Fruit fly (Drosophila melanogaster) whole organism, embryonic: ENCODE results near the gene Rrp5.

Experiments
- Antp ChIP-seq: fragments of 200-800 bp; sonication (Bioruptor generic); optimal IDR thresholded peaks from 3 replicates; lab custom pipeline; 2016; ENCODE audit warnings: missing biosample characterization, missing genetic modification characterization
- Atf3 ChIP-seq: fragments of 200-800 bp; sonication (Bioruptor generic); optimal IDR thresholded peaks from 3 replicates; lab custom pipeline; 2016; ENCODE audit warnings: missing biosample characterization, missing genetic modification characterization
- CG12236 ChIP-seq: fragments of 200-800 bp; sonication (Bioruptor generic); optimal IDR thresholded peaks from 2 replicates; lab custom pipeline; 2016; ENCODE audit warnings: missing biosample characterization, missing genetic modification characterization
- CG12659 ChIP-seq: fragments of 200-800 bp; sonication (Bioruptor generic); optimal IDR thresholded peaks from 3 replicates; lab custom pipeline; 2017; ENCODE audit warnings: mild to moderate bottlenecking, missing biosample characterization, missing genetic modification reagents, missing genetic modification characterization
- CG12744 ChIP-seq: fragments of 200-800 bp; sonication (Bioruptor generic); optimal IDR thresholded peaks from 2 replicates; lab custom pipeline; 2016; ENCODE audit warnings: missing biosample characterization, missing genetic modification characterization
- CG18262 ChIP-seq: fragments of 200-800 bp; optimal IDR thresholded peaks from 3 replicates; lab custom pipeline; 2019; ENCODE audit warnings: missing biosample characterization, mild to moderate bottlenecking, missing genetic modification characterization, moderate library complexity
- CG18619 ChIP-seq: fragments of 200-800 bp; sonication (Bioruptor generic); optimal IDR thresholded peaks from 3 replicates; lab custom pipeline; 2017; ENCODE audit warnings: missing biosample characterization, mild to moderate bottlenecking, missing genetic modification characterization
- CG3163 ChIP-seq: fragments of 200-800 bp; sonication (Bioruptor generic); optimal IDR thresholded peaks from 3 replicates; lab custom pipeline; 2016; ENCODE audit warnings: missing biosample characterization, missing genetic modification characterization
- CG32767 ChIP-seq: fragments of 200-800 bp; sonication (Bioruptor generic); IDR thresholded peaks from 2 replicates; pipeline ENCODE4 v1.3.6; 2022; ENCODE audit warnings: missing biosample characterization, missing genetic modification characterization
- CG33557 ChIP-seq: fragments of 200-800 bp; sonication (Bioruptor generic); optimal IDR thresholded peaks from 2 replicates; lab custom pipeline; 2019; ENCODE audit warnings: missing biosample characterization, mild to moderate bottlenecking, missing genetic modification characterization, moderate library complexity
- CG3847 ChIP-seq: fragments of 200-800 bp; sonication (Bioruptor generic); IDR thresholded peaks from 2 replicates; pipeline ENCODE4 v1.3.6; 2022; ENCODE audit warnings: missing biosample characterization, missing genetic modification characterization
- CG42726 ChIP-seq: fragments of 200-800 bp; sonication (Bioruptor generic); IDR thresholded peaks from 2 replicates; pipeline ENCODE4 v1.3.6; 2022; ENCODE audit warnings: missing biosample characterization, missing genetic modification characterization; ENCODE audit not compliant: partially characterized antibody
- CG4617 ChIP-seq: fragments of 200-800 bp; sonication (Bioruptor generic); optimal IDR thresholded peaks from 3 replicates; lab custom pipeline; 2016; ENCODE audit warnings: missing biosample characterization, missing genetic modification characterization, borderline replicate concordance
- CG4707 ChIP-seq: fragments of 200-800 bp; sonication (Bioruptor generic); optimal IDR thresholded peaks from 2 replicates; lab custom pipeline; 2018; ENCODE audit warnings: missing biosample characterization, mild to moderate bottlenecking, missing genetic modification characterization, moderate library complexity
- CG4730 ChIP-seq: fragments of 200-800 bp; sonication (Bioruptor generic); IDR thresholded peaks from 2 replicates; pipeline ENCODE4 v1.3.6; 2022; ENCODE audit warnings: missing biosample characterization, missing genetic modification characterization
- CG5245 ChIP-seq: fragments of 200-800 bp; sonication (Bioruptor generic); optimal IDR thresholded peaks from 3 replicates; lab custom pipeline; 2016; ENCODE audit warnings: missing biosample characterization, missing genetic modification characterization
- CG6654 ChIP-seq: fragments of 200-800 bp; sonication (Bioruptor generic); optimal IDR thresholded peaks from 2 replicates; lab custom pipeline; 2017; ENCODE audit warnings: missing biosample characterization, mild to moderate bottlenecking, missing genetic modification characterization
- CG6689 ChIP-seq: fragments of 200-800 bp; sonication (Bioruptor generic); IDR thresholded peaks from 2 replicates; pipeline ENCODE4 v1.3.6; 2022; ENCODE audit warnings: missing biosample characterization, missing genetic modification characterization
- CG6791 ChIP-seq: fragments of 200-800 bp; sonication (Bioruptor generic); IDR thresholded peaks from 3 replicates; pipeline ENCODE4 v1.3.6; 2022; ENCODE audit warnings: missing biosample characterization, missing genetic modification characterization; ENCODE audit not compliant: partially characterized antibody
- CG7786 ChIP-seq: fragments of 200-800 bp; sonication (Bioruptor generic); optimal IDR thresholded peaks from 2 replicates; lab custom pipeline; 2016; ENCODE audit warnings: missing biosample characterization, missing genetic modification characterization
- CG8944 ChIP-seq: fragments of 200-800 bp; sonication (Bioruptor generic); optimal IDR thresholded peaks from 3 replicates; lab custom pipeline; 2016; ENCODE audit warnings: missing biosample characterization, missing genetic modification characterization
- Chrac-16 ChIP-seq: fragments of 200-800 bp; sonication (Bioruptor generic); optimal IDR thresholded peaks from 3 replicates; lab custom pipeline; 2016; ENCODE audit warnings: missing biosample characterization, missing genetic modification characterization
- CkIIα-i1 ChIP-seq: fragments of 200-800 bp; sonication (Bioruptor generic); IDR thresholded peaks from 2 replicates; pipeline ENCODE4 v1.3.6; 2022; ENCODE audit warnings: missing biosample characterization, missing genetic modification characterization
- CoRest ChIP-seq: fragments of 200-800 bp; sonication (Bioruptor generic); optimal IDR thresholded peaks from 3 replicates; lab custom pipeline; 2018; ENCODE audit warnings: missing biosample characterization, mild to moderate bottlenecking, missing genetic modification characterization, moderate library complexity
- Gug ChIP-seq: fragments of 200-800 bp; sonication (Bioruptor generic); IDR thresholded peaks from 4 replicates; pipeline ENCODE4 v1.3.6; 2022; ENCODE audit warnings: missing biosample characterization, missing genetic modification characterization
- Hsf ChIP-seq: fragments of 200-800 bp; sonication (Bioruptor generic); optimal IDR thresholded peaks from 3 replicates; lab custom pipeline; 2016; ENCODE audit warnings: missing biosample characterization, missing genetic modification characterization
- Kr ChIP-seq: fragments of 200-800 bp; sonication (Bioruptor generic); optimal IDR thresholded peaks from 2 replicates; lab custom pipeline; 2017; ENCODE audit warnings: missing biosample characterization, mild to moderate bottlenecking, missing genetic modification characterization
- MBD-R2 ChIP-seq: fragments of 200-800 bp; sonication (Bioruptor generic); IDR thresholded peaks from 2 replicates; pipeline ENCODE4 v1.3.6; 2022; ENCODE audit warnings: missing biosample characterization, missing genetic modification characterization
- NC2β ChIP-seq: fragments of 200-800 bp; sonication (Bioruptor generic); optimal IDR thresholded peaks from 2 replicates; lab custom pipeline; 2016; ENCODE audit warnings: missing biosample characterization, missing genetic modification characterization
- NK7.1 ChIP-seq: fragments of 200-800 bp; sonication (Bioruptor generic); optimal IDR thresholded peaks from 3 replicates; lab custom pipeline; 2016; ENCODE audit warnings: missing biosample characterization, missing genetic modification characterization
- Ptx1 ChIP-seq: fragments of 200-800 bp; sonication (Bioruptor generic); IDR thresholded peaks from 2 replicates; pipeline ENCODE4 v1.3.6; 2022; ENCODE audit warnings: missing biosample characterization, missing genetic modification characterization
- Rx ChIP-seq: fragments of 200-800 bp; sonication (Bioruptor generic); IDR thresholded peaks from 2 replicates; pipeline ENCODE4 v1.3.6; 2022; ENCODE audit warnings: missing biosample characterization, missing genetic modification characterization
- Side ChIP-seq: fragments of 200-800 bp; sonication (Bioruptor generic); optimal IDR thresholded peaks from 2 replicates; lab custom pipeline; 2016; ENCODE audit warnings: missing biosample characterization, missing genetic modification characterization
- Sox102F ChIP-seq: fragments of 200-800 bp; sonication (Bioruptor generic); optimal IDR thresholded peaks from 2 replicates; lab custom pipeline; 2018; ENCODE audit warnings: missing biosample characterization, mild to moderate bottlenecking, missing genetic modification characterization, moderate library complexity
- Ssrp ChIP-seq: fragments of 200-800 bp; sonication (Bioruptor generic); optimal IDR thresholded peaks from 2 replicates; lab custom pipeline; 2018; ENCODE audit warnings: missing biosample characterization, mild to moderate bottlenecking, missing genetic modification characterization, moderate library complexity
- ab ChIP-seq: fragments of 200-800 bp; sonication (Bioruptor generic); optimal IDR thresholded peaks from 2 replicates; lab custom pipeline; 2016; ENCODE audit warnings: missing biosample characterization, missing genetic modification characterization
- al ChIP-seq: fragments of 200-800 bp; sonication (Bioruptor generic); IDR thresholded peaks from 2 replicates; pipeline ENCODE4 v1.3.6; 2022; ENCODE audit warnings: missing biosample characterization, missing genetic modification characterization
- btn ChIP-seq: fragments of 200-800 bp; sonication (Bioruptor generic); optimal IDR thresholded peaks from 2 replicates; lab custom pipeline; 2016; ENCODE audit warnings: missing biosample characterization, missing genetic modification characterization
- cato ChIP-seq: fragments of 200-800 bp; sonication (Bioruptor generic); optimal IDR thresholded peaks from 2 replicates; lab custom pipeline; 2016; ENCODE audit warnings: missing biosample characterization, missing genetic modification characterization, borderline replicate concordance
- fd96Cb ChIP-seq: fragments of 200-800 bp; sonication (Bioruptor generic); optimal IDR thresholded peaks from 2 replicates; lab custom pipeline; 2018; ENCODE audit warnings: missing biosample characterization, mild to moderate bottlenecking, missing genetic modification characterization, moderate library complexity
- kah ChIP-seq: fragments of 200-800 bp; sonication (Bioruptor generic); optimal IDR thresholded peaks from 2 replicates; lab custom pipeline; 2018; ENCODE audit warnings: missing biosample characterization, mild to moderate bottlenecking, missing genetic modification characterization
- lola ChIP-seq, 3 experiments: fragments of >200 bp in 2 of 3; fragments of 200-800 bp in 1 of 3; sonication (Bioruptor generic) in 1 of 3; optimal IDR thresholded peaks; 2 replicates each; lab custom pipeline; 2017 to 2019; ENCODE audit warnings: missing biosample characterization in 3 of 3, missing genetic modification characterization in 3 of 3, mild to moderate bottlenecking in 1 of 3, moderate library complexity in 1 of 3
- pzg ChIP-seq: fragments of 200-800 bp; sonication (Bioruptor generic); optimal IDR thresholded peaks from 3 replicates; lab custom pipeline; 2018; ENCODE audit warnings: missing biosample characterization, mild to moderate bottlenecking, missing genetic modification characterization, moderate library complexity
- row ChIP-seq: fragments of 200-800 bp; sonication (Bioruptor generic); IDR thresholded peaks from 3 replicates; pipeline ENCODE4 v1.3.6; 2022; ENCODE audit warnings: missing biosample characterization, missing genetic modification characterization
- sisA ChIP-seq: fragments of 200-800 bp; sonication (Bioruptor generic); IDR thresholded peaks from 2 replicates; pipeline ENCODE4 v1.3.6; 2022; ENCODE audit warnings: missing biosample characterization, missing genetic modification characterization
- slou ChIP-seq: fragments of 200-800 bp; sonication (Bioruptor generic); optimal IDR thresholded peaks from 3 replicates; lab custom pipeline; 2016; ENCODE audit warnings: missing biosample characterization, missing genetic modification characterization
- toy ChIP-seq: fragments of 200-800 bp; sonication (Bioruptor generic); IDR thresholded peaks from 2 replicates; pipeline ENCODE4 v1.3.6; 2022; ENCODE audit warnings: missing biosample characterization, missing genetic modification characterization
- zen ChIP-seq: fragments of 200-800 bp; sonication (Bioruptor generic); optimal IDR thresholded peaks from 3 replicates; lab custom pipeline; 2018; ENCODE audit warnings: missing biosample characterization, mild to moderate bottlenecking, missing genetic modification characterization, moderate library complexity
- zfh2 ChIP-seq: fragments of 200-800 bp; sonication (Bioruptor generic); optimal IDR thresholded peaks from 2 replicates; lab custom pipeline; 2016; ENCODE audit warnings: missing biosample characterization, missing genetic modification characterization

Rrp5 gene

DNA sequence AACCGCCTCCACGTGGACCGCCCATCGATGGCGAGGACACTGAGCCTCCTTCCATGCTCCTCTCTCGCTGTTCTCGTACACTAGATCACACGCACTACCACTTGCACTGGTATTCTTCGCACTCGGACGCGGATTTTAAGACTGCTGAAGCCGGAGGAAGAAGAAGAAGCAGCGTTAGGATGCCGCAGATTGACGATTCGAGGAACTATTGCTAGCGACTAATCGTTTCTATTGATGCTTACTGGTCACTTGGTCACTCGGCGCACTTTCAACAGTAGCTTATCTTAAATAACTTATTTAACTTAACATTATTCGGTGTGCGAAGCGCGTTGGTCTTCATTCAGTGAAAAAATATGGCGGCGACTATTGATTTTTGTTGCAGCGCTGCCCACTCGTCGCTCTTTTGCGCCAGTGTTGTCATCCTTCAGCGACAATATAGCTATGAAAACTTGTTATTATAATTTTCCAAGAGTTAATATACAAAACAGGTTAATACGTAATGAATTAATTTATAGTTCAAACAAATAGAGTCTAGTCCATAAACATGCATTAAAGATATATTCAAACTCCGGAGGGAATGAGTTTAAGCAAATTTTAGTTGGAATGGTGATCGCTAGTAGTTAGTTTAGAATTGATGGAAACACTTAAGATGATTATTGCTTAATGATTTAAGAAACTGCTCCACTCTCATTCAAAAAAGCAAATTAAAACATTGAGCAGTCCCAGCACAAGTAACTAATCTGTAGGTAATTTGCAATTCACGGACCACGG is 15.5 kb upstream of the Rrp5 start, which contains the start of the genes CG5746 and CG6454 (continued):
- peak; percentile 76 for TF ChIP-seq row (GFP tag; lab: Robert Waterston, UW)
- TF ChIP-seq Rx (GFP tag; lab: Robert Waterston, UW), result peak; percentile 31; the same call in 1 of the 2 replicates
- peak; percentile 44 for TF ChIP-seq al (GFP tag; lab: Robert Waterston, UW)
- TF ChIP-seq kah (GFP tag; lab: Kevin White, UChicago), result no peak
- no peak; the same call in 2 of the 3 replicates for TF ChIP-seq CG6791 (GFP tag; lab: Robert Waterston, UW)
- peak; percentile 24 for TF ChIP-seq CG8944
- peak; percentile 61; the same call in 3 of the 4 replicates for TF ChIP-seq Gug
- TF ChIP-seq Hsf (GFP tag; lab: Kevin White, UChicago), result peak; percentile 71
- no peak for TF ChIP-seq toy (GFP tag; lab: Robert Waterston, UW)
- peak; percentile 25 for TF ChIP-seq zen (tag; lab: Kevin White, UChicago)
- TF ChIP-seq lola (GFP tag; optimal IDR thresholded peaks at IDR 0.05; lab: Kevin White, UChicago), result peak in 1 of 3 experiments; percentile 62
- TF ChIP-seq Ssrp (tag; lab: Kevin White, UChicago), result peak; percentile 58
- no peak for TF ChIP-seq CG12236 (GFP tag; lab: Kevin White, UChicago)
- TF ChIP-seq Atf3 (GFP tag; lab: Kevin White, UChicago), result peak; percentile 18
- peak; percentile 25 for TF ChIP-seq fd96Cb
- no peak for TF ChIP-seq CG18262
- no peak for TF ChIP-seq btn
- no peak for TF ChIP-seq NK7.1 (GFP tag; lab: Kevin White, UChicago)
- TF ChIP-seq CG42726, result 0 out of 2 replicates have a peak, but pooled peaks have one; percentile 5
- no peak for TF ChIP-seq CkIIα-i1 (GFP tag; lab: Robert Waterston, UW)
- TF ChIP-seq CG32767 (GFP tag; lab: Robert Waterston, UW), result peak; percentile 33; the same call in 1 of the 2 replicates
- TF ChIP-seq CG3163 (GFP tag; lab: Kevin White, UChicago), result peak; percentile 56
- TF ChIP-seq slou, result no peak
- peak; percentile 52; the same call in 1 of the 2 replicates for TF ChIP-seq CG6689 (GFP tag; lab: Robert Waterston, UW)
- TF ChIP-seq CG7786 (GFP tag; lab: Kevin White, UChicago), result peak; percentile 60
- peak; percentile 44 for TF ChIP-seq CG33557 (GFP tag; lab: Kevin White, UChicago)
- TF ChIP-seq CG4707 (GFP tag; lab: Kevin White, UChicago), result no peak
- TF ChIP-seq CG12744 (GFP tag; lab: Kevin White, UChicago), result peak; percentile 35
- TF ChIP-seq Sox102F (GFP tag; lab: Kevin White, UChicago), result no peak
- peak; percentile 61 for TF ChIP-seq Ptx1 (GFP tag; lab: Robert Waterston, UW)
- 0 out of 2 replicates have a peak, but pooled peaks have one; percentile 33 for TF ChIP-seq CG3847 (GFP tag; lab: Robert Waterston, UW)
- TF ChIP-seq MBD-R2, result peak; percentile 55; the same call in 1 of the 2 replicates
- TF ChIP-seq Chrac-16, result peak; percentile 64
- peak; percentile 26; the same call in 1 of the 2 replicates for TF ChIP-seq sisA
- TF ChIP-seq cato, result peak; percentile 19
- peak; percentile 79 for TF ChIP-seq CoRest (tag; lab: Kevin White, UChicago)
- TF ChIP-seq Antp (GFP tag; lab: Kevin White, UChicago), result peak; percentile 11
- peak; percentile 78 for TF ChIP-seq zfh2 (GFP tag; lab: Kevin White, UChicago)
- no peak for TF ChIP-seq CG6654 (GFP tag; lab: Kevin White, UChicago)
- peak; percentile 83 for TF ChIP-seq CG12659 (GFP tag; lab: Kevin White, UChicago)
- no peak for TF ChIP-seq Kr (GFP tag; lab: Kevin White, UChicago)
- TF ChIP-seq CG4617 (GFP tag; lab: Kevin White, UChicago), result peak; percentile 75
- peak; percentile 16 for TF ChIP-seq NC2β (GFP tag; lab: Kevin White, UChicago)
- TF ChIP-seq Side (GFP tag; lab: Kevin White, UChicago), result peak; percentile 28
- peak; percentile 62 for TF ChIP-seq CG18619 (GFP tag; lab: Kevin White, UChicago)
- TF ChIP-seq ab, result no peak
- TF ChIP-seq CG4730, result no peak
- peak; percentile 48 for TF ChIP-seq pzg
- TF ChIP-seq CG5245, result peak; percentile 28
